Worm (Caenorhabditis elegans) whole organism, L2 larva: Measurements from ENCODE around the gene wdr-60.

Experiments used
- F13H6.1 ChIP-seq: sonication (generic microtip); optimal IDR thresholded peaks from 2 replicates; lab custom pipeline; 2016; ENCODE audit warnings: missing genetic modification characterization, missing compliant biosample characterization
- ZK546.5 ChIP-seq: sonication (generic microtip); optimal IDR thresholded peaks from 2 replicates; lab custom pipeline; 2017; ENCODE audit warnings: missing biosample characterization, missing genetic modification characterization
- alr-1 ChIP-seq: fragments of 150-350 bp; optimal IDR thresholded peaks from 2 replicates; lab custom pipeline; 2014; ENCODE audit warnings: missing biosample characterization, missing genetic modification characterization
- crh-2 ChIP-seq: sonication (generic microtip); optimal IDR thresholded peaks from 2 replicates; lab custom pipeline; 2017; ENCODE audit warnings: missing biosample characterization, missing genetic modification characterization
- fos-1 ChIP-seq: fragments of 150-350 bp; optimal IDR thresholded peaks from 2 replicates; lab custom pipeline; 2014; ENCODE audit warnings: missing biosample characterization, missing genetic modification characterization
- lsy-2 ChIP-seq, 2 experiments: fragments of 150-350 bp in 1 of 2; sonication (generic microtip) in 1 of 2; optimal IDR thresholded peaks; 2 replicates each; lab custom pipeline; 2014 to 2017; ENCODE audit warnings: missing biosample characterization in 2 of 2, missing genetic modification characterization in 2 of 2
- nhr-21 ChIP-seq: fragments of 150-350 bp; optimal IDR thresholded peaks from 2 replicates; lab custom pipeline; 2014; ENCODE audit warnings: missing biosample characterization, missing genetic modification characterization
- nhr-25 ChIP-seq: fragments of 150-350 bp; sonication (generic microtip); optimal IDR thresholded peaks from 3 replicates; lab custom pipeline; 2014; ENCODE audit warnings: missing biosample characterization, missing genetic modification characterization
- nhr-6 ChIP-seq: fragments of 150-350 bp; optimal IDR thresholded peaks from 2 replicates; lab custom pipeline; 2014; ENCODE audit warnings: missing biosample characterization, missing genetic modification characterization
- skn-1 ChIP-seq: sonication (generic microtip); optimal IDR thresholded peaks from 2 replicates; lab custom pipeline; 2017; ENCODE audit warnings: missing biosample characterization, missing genetic modification characterization
- sma-9 ChIP-seq, 2 experiments: fragments of 150-350 bp in 1 of 2; sonication (generic microtip) in 1 of 2; optimal IDR thresholded peaks; 2 replicates each; lab custom pipeline; 2014 to 2016; ENCODE audit warnings: missing genetic modification characterization in 2 of 2, mild to moderate bottlenecking in 1 of 2, missing biosample characterization in 1 of 2, missing compliant biosample characterization in 1 of 2, missing genetic modification reagents in 1 of 2, moderate library complexity in 1 of 2

DNA sequence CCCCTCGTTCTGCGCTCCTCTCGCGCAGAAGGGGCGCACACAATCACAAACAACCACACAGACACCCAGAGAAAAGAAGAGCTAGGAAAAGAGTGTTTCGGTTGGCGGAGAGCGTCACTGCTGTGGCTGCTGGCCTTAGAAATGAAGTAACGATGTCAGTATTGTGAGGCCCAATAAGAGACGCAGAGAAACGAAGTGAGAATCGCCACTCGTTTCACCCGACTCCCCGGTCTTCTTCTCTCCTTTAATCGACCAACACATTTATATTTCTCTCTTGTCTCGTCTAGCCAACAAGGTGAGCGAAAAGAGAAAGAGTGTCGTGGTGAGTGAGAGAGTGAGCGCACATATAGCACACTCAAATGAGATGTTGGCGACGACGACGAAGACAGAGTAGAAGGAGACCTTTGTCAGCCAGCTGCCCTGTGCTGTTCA, 26.9 kb downstream of the wdr-60 start:
- TF ChIP-seq lsy-2 (tag; optimal IDR thresholded peaks at IDR 0.05; lab: Kevin White, UChicago), result peak; percentile 69 to 90
- TF ChIP-seq ZK546.5, result no peak
- TF ChIP-seq alr-1, result peak; percentile 88
- no peak for TF ChIP-seq skn-1 (tag; lab: Kevin White, UChicago)
- TF ChIP-seq nhr-21 (tag; lab: Kevin White, UChicago), result peak; percentile 68
- TF ChIP-seq nhr-6 (tag; lab: Kevin White, UChicago), result peak; percentile 77
- peak; percentile 82 for TF ChIP-seq nhr-25 (tag; lab: Kevin White, UChicago)
- TF ChIP-seq fos-1 (tag; lab: Kevin White, UChicago), result peak; percentile 91
- peak; percentile 58 for TF ChIP-seq sma-9 (GFP tag; optimal IDR thresholded peaks at IDR 0.05; lab: Kevin White, UChicago)
- no peak for TF ChIP-seq sma-9 (tag; optimal IDR thresholded peaks at IDR 0.05; lab: Kevin White, UChicago)
- peak; percentile 95 for TF ChIP-seq crh-2 (tag; lab: Kevin White, UChicago)
- TF ChIP-seq F13H6.1 (tag; lab: Kevin White, UChicago), result peak; percentile 94
